Fruit fly (Drosophila melanogaster): Measurements from ENCODE around the gene CG12535.

Gene CG12535

DNA sequence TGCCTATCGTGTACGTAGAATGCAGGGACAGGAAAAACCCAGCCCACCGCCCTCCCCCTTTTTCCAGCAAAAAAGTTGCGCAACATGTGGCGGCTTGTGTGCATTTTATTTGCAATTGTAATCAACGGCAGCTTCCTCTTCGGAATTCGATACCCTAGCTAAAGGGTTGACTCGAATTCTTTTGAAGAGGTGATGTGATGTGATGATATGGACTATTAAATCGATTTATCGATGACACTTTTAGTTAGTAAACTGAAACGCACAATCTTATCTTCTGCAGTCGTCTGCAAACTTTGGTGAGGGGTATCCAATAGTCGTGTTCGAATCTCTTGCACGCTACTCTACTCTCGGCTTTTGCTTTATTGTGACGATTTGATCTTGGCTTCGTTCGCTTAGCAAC lies 67.1 kb downstream of the CG12535 start (continued):
- TF ChIP-seq NC2α (GFP tag; optimal IDR thresholded peaks at IDR 0.05) (peak; percentile 20), grn (GFP tag; optimal IDR thresholded peaks at IDR 0.05) (peak; percentile 40), CG9797 (GFP tag; optimal IDR thresholded peaks at IDR 0.05) (no peak)

DNA sequence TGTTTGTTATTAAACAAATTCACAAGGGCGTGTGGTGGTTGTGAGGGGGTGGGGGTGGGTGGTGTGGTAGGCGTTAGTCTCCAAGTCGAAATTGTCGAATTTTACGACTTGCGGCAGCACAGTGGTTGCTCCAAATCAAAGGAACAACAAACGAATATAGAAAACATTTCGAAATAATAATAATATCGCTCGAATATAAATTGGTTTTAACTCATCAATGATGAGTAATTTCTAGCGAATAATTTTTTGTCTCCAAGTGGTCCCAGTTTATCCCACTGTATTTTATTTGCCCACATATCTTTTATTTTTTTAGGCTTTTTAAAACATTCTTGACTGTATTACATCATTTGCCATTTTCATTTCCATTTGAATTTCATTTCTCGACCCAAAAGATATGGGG lies 67.8 kb downstream of the CG12535 start:
- TF ChIP-seq CG31441 (GFP tag; IDR thresholded peaks at IDR 0.05) (no peak), ranshi (GFP tag; IDR thresholded peaks at IDR 0.05) (peak; percentile 55; the same call in 1 of the 2 replicates), CG3726 (GFP tag; IDR thresholded peaks at IDR 0.05) (no peak), CG7271 (tag; optimal IDR thresholded peaks at IDR 0.05) (no peak), gro (GFP tag; optimal IDR thresholded peaks at IDR 0.05) (no peak), dm (GFP tag; optimal IDR thresholded peaks at IDR 0.05) (peak; percentile 13), CG14860 (GFP tag; IDR thresholded peaks at IDR 0.05; ENCODE audit: partially characterized antibody) (no peak), CG3163 (GFP tag; optimal IDR thresholded peaks at IDR 0.05) (no peak), en (GFP tag; optimal IDR thresholded peaks at IDR 0.05) (no peak), z (GFP tag; IDR thresholded peaks at IDR 0.05) (no peak), Hmx (GFP tag; optimal IDR thresholded peaks at IDR 0.05) (no peak), shn (GFP tag; optimal IDR thresholded peaks at IDR 0.05) (no peak), CG7963 (GFP tag; IDR thresholded peaks at IDR 0.05; ENCODE audit: partially characterized antibody) (no peak), nerfin-2 (GFP tag; IDR thresholded peaks at IDR 0.05; ENCODE audit: partially characterized antibody) (no peak), da (GFP tag; optimal IDR thresholded peaks at IDR 0.05) (no peak), dati (GFP tag; IDR thresholded peaks at IDR 0.05) (no peak), CG9876 (GFP tag; optimal IDR thresholded peaks at IDR 0.05) (no peak), croc (GFP tag; conservative IDR thresholded peaks at IDR 0.05) (no peak), Sin3A (optimal IDR thresholded peaks at IDR 0.05) (no peak), CG16813 (GFP tag; IDR thresholded peaks at IDR 0.05; ENCODE audit: partially characterized antibody) (no peak), Side (GFP tag; optimal IDR thresholded peaks at IDR 0.05) (no peak), CG14014 (GFP tag; IDR thresholded peaks at IDR 0.05) (peak; percentile 72), CG15479 (GFP tag; optimal IDR thresholded peaks at IDR 0.05) (no peak), zen2 (GFP tag; IDR thresholded peaks at IDR 0.05; ENCODE audit: partially characterized antibody) (no peak), CG6854 (GFP tag; optimal IDR thresholded peaks at IDR 0.05) (no peak), Hsf (GFP tag; optimal IDR thresholded peaks at IDR 0.05) (peak; percentile 42), Eip74EF (GFP tag; optimal IDR thresholded peaks at IDR 0.05) (no peak), psq (GFP tag; optimal IDR thresholded peaks at IDR 0.05) (no peak), jumu (GFP tag; optimal IDR thresholded peaks at IDR 0.05) (peak; percentile 16), Dip3 (GFP tag; optimal IDR thresholded peaks at IDR 0.05) (no peak), CG6791 (GFP tag; IDR thresholded peaks at IDR 0.05; ENCODE audit: partially characterized antibody) (no peak), CG5245 (GFP tag; optimal IDR thresholded peaks at IDR 0.05) (no peak), ap (GFP tag; IDR thresholded peaks at IDR 0.05) (0 out of 2 replicates have a peak, but pooled peaks have one; percentile 33), eyg (GFP tag; optimal IDR thresholded peaks at IDR 0.05) (no peak), CG4282 (GFP tag; optimal IDR thresholded peaks at IDR 0.05) (no peak), mam (GFP tag; optimal IDR thresholded peaks at IDR 0.05) (peak; percentile 29), fd64A (GFP tag; optimal IDR thresholded peaks at IDR 0.05) (no peak), CG10274 (GFP tag; optimal IDR thresholded peaks at IDR 0.05) (no peak), Tbp (GFP tag; optimal IDR thresholded peaks at IDR 0.05) (no peak), pho (GFP tag; optimal IDR thresholded peaks at IDR 0.05) (peak; percentile 9), CG30403 (GFP tag; optimal IDR thresholded peaks at IDR 0.05) (peak; percentile 30), kay (GFP tag; optimal IDR thresholded peaks at IDR 0.05) (no peak), pfk (GFP tag; optimal IDR thresholded peaks at IDR 0.05) (no peak), Poxn (GFP tag; IDR thresholded peaks at IDR 0.05) (no peak), Elba2 (GFP tag; optimal IDR thresholded peaks at IDR 0.05) (no peak), klu (GFP tag; IDR thresholded peaks at IDR 0.05) (no peak), YL-1 (GFP tag; optimal IDR thresholded peaks at IDR 0.05) (no peak), cwo (GFP tag; optimal IDR thresholded peaks at IDR 0.05) (peak; percentile 37)
